Fruit fly (Drosophila melanogaster) whole organism, wandering third instar larva: ENCODE data around the gene CG1113.

Source experiments
- Abd-B ChIP-seq: fragments of >200 bp; optimal IDR thresholded peaks from 2 replicates; lab custom pipeline; 2017; ENCODE audit warnings: missing biosample characterization, missing genetic modification characterization
- CG32264 ChIP-seq: fragments of 200-800 bp; sonication (Bioruptor generic); optimal IDR thresholded peaks from 2 replicates; lab custom pipeline; 2016; ENCODE audit warnings: missing biosample characterization, missing genetic modification characterization
- CG9705 ChIP-seq: fragments of 200-800 bp; sonication (Bioruptor generic); optimal IDR thresholded peaks from 2 replicates; lab custom pipeline; 2018; ENCODE audit warnings: missing biosample characterization, mild to moderate bottlenecking, missing genetic modification characterization
- CrebA ChIP-seq: fragments of 200-800 bp; sonication (Bioruptor generic); optimal IDR thresholded peaks from 2 replicates; lab custom pipeline; 2016; ENCODE audit warnings: missing biosample characterization, mild to moderate bottlenecking, missing genetic modification characterization, borderline replicate concordance
- Dfd ChIP-seq: fragments of >200 bp; optimal IDR thresholded peaks from 2 replicates; lab custom pipeline; 2017; ENCODE audit warnings: missing biosample characterization, missing genetic modification characterization
- GATAd ChIP-seq: sonication (Bioruptor generic); optimal IDR thresholded peaks from 2 replicates; lab custom pipeline; 2016; ENCODE audit warnings: missing biosample characterization, missing genetic modification characterization
- HLH106 ChIP-seq: fragments of 200-800 bp; optimal IDR thresholded peaks from 3 replicates; lab custom pipeline; 2019; ENCODE audit warnings: missing biosample characterization, mild to moderate bottlenecking, missing genetic modification characterization, moderate library complexity
- Hnf4 ChIP-seq: fragments of 200-800 bp; sonication (Bioruptor generic); optimal IDR thresholded peaks from 2 replicates; lab custom pipeline; 2016; ENCODE audit warnings: missing biosample characterization, mild to moderate bottlenecking, missing genetic modification characterization
- Hr78 ChIP-seq: fragments of >200 bp; optimal IDR thresholded peaks from 2 replicates; lab custom pipeline; 2017; ENCODE audit warnings: missing biosample characterization, missing genetic modification characterization
- Hr83 ChIP-seq: fragments of 200-300 bp; sonication (Bioruptor generic); optimal IDR thresholded peaks from 2 replicates; lab custom pipeline; 2016; ENCODE audit warnings: missing biosample characterization, mild to moderate bottlenecking, missing genetic modification characterization, moderate library complexity; ENCODE audit not compliant: poor library complexity, severe bottlenecking
- Mio ChIP-seq: sonication (Bioruptor generic); optimal IDR thresholded peaks from 2 replicates; lab custom pipeline; 2016; ENCODE audit warnings: missing biosample characterization, missing genetic modification characterization
- Myc ChIP-seq: fragments of >200 bp; optimal IDR thresholded peaks from 2 replicates; lab custom pipeline; 2017
- OdsH ChIP-seq: fragments of 200-800 bp; sonication (Bioruptor generic); optimal IDR thresholded peaks from 2 replicates; lab custom pipeline; 2016; ENCODE audit warnings: missing biosample characterization, mild to moderate bottlenecking, missing genetic modification characterization
- Rel ChIP-seq, 2 experiments: fragments of 200-800 bp; sonication (Bioruptor generic) in 1 of 2; optimal IDR thresholded peaks; 2 replicates in 1 of 2; 3 replicates in 1 of 2; lab custom pipeline; 2016 to 2019; ENCODE audit warnings: mild to moderate bottlenecking in 2 of 2, missing biosample characterization in 2 of 2, missing genetic modification characterization in 2 of 2, moderate library complexity in 1 of 2
- Sp1 ChIP-seq: fragments of 200-800 bp; sonication (Bioruptor generic); optimal IDR thresholded peaks from 3 replicates; lab custom pipeline; 2019; ENCODE audit warnings: missing biosample characterization, mild to moderate bottlenecking, missing genetic modification characterization, moderate library complexity
- Vsx2 ChIP-seq: fragments of 200-300, 225-300 bp; sonication (Bioruptor generic); optimal IDR thresholded peaks from 2 replicates; lab custom pipeline; 2018; ENCODE audit warnings: missing biosample characterization, missing genetic modification characterization; ENCODE audit not compliant: partially characterized antibody
- br ChIP-seq: fragments of 200-800 bp; sonication (Bioruptor generic); optimal IDR thresholded peaks from 2 replicates; lab custom pipeline; 2016; ENCODE audit warnings: missing biosample characterization, missing genetic modification characterization
- dl ChIP-seq, 2 experiments: fragments of 175-275, 200-275 bp in 1 of 2; fragments of 200-275 bp in 1 of 2; sonication (Bioruptor generic); optimal IDR thresholded peaks; lab custom pipeline; 2018; ENCODE audit warnings: mild to moderate bottlenecking in 2 of 2, missing biosample characterization in 2 of 2, missing genetic modification characterization in 2 of 2, moderate library complexity in 2 of 2; ENCODE audit not compliant: partially characterized antibody in 2 of 2, insufficient read depth in 1 of 2
- dmrt93B ChIP-seq: fragments of 200-800 bp; sonication (Bioruptor generic); optimal IDR thresholded peaks from 2 replicates; lab custom pipeline; 2018; ENCODE audit warnings: missing biosample characterization, mild to moderate bottlenecking, missing genetic modification characterization
- dsf ChIP-seq: sonication (Bioruptor generic); optimal IDR thresholded peaks from 2 replicates; lab custom pipeline; 2016; ENCODE audit warnings: missing biosample characterization, missing genetic modification characterization, borderline replicate concordance
- ey ChIP-seq: fragments of 200-800 bp; sonication (Bioruptor generic); optimal IDR thresholded peaks from 2 replicates; lab custom pipeline; 2016; ENCODE audit warnings: missing biosample characterization, missing genetic modification characterization
- foxo ChIP-seq, 2 experiments: fragments of 200-800 bp; sonication (Bioruptor generic); optimal IDR thresholded peaks; 2 replicates in 1 of 2; 3 replicates in 1 of 2; lab custom pipeline; 2016 to 2017; ENCODE audit warnings: missing biosample characterization in 2 of 2, missing genetic modification characterization in 2 of 2
- fru ChIP-seq: fragments of 200-800 bp; sonication (Bioruptor generic); optimal IDR thresholded peaks from 3 replicates; lab custom pipeline; 2016; ENCODE audit warnings: missing biosample characterization, mild to moderate bottlenecking, missing genetic modification characterization
- h ChIP-seq: fragments of 200-800 bp; sonication (Bioruptor generic); optimal IDR thresholded peaks from 3 replicates; lab custom pipeline; 2016; ENCODE audit warnings: missing biosample characterization, mild to moderate bottlenecking, missing genetic modification characterization
- jim ChIP-seq: fragments of 175-275, 200-325 bp; sonication (Bioruptor generic); optimal IDR thresholded peaks from 2 replicates; lab custom pipeline; 2016; ENCODE audit warnings: missing biosample characterization, mild to moderate bottlenecking, missing genetic modification characterization
- lola ChIP-seq: fragments of >200 bp; optimal IDR thresholded peaks from 2 replicates; lab custom pipeline; 2017; ENCODE audit warnings: missing biosample characterization, missing genetic modification characterization
- pan ChIP-seq: fragments of >200 bp; optimal IDR thresholded peaks from 2 replicates; lab custom pipeline; 2017
- psq ChIP-seq: fragments of 200-800 bp; sonication (Bioruptor generic); optimal IDR thresholded peaks from 3 replicates; lab custom pipeline; 2017; ENCODE audit warnings: missing biosample characterization, mild to moderate bottlenecking, missing genetic modification characterization, moderate library complexity
- rgr ChIP-seq: fragments of 200-800 bp; sonication (Bioruptor generic); optimal IDR thresholded peaks from 3 replicates; lab custom pipeline; 2016; ENCODE audit warnings: missing biosample characterization, mild to moderate bottlenecking, missing genetic modification characterization
- sage ChIP-seq: fragments of 200-800 bp; sonication (Bioruptor generic); optimal IDR thresholded peaks from 2 replicates; lab custom pipeline; 2016; ENCODE audit warnings: missing biosample characterization, mild to moderate bottlenecking, missing genetic modification characterization
- sv ChIP-seq: fragments of 200-800 bp; sonication (Bioruptor generic); optimal IDR thresholded peaks from 3 replicates; lab custom pipeline; 2016; ENCODE audit warnings: missing biosample characterization, missing genetic modification characterization
- usp ChIP-seq: fragments of >200 bp; optimal IDR thresholded peaks from 2 replicates; lab custom pipeline; 2017; ENCODE audit warnings: missing biosample characterization, missing genetic modification characterization
- woc ChIP-seq: sonication (Bioruptor generic); optimal IDR thresholded peaks from 2 replicates; lab custom pipeline; 2016; ENCODE audit warnings: missing biosample characterization, mild to moderate bottlenecking, missing genetic modification characterization

The CG1113 gene

DNA sequence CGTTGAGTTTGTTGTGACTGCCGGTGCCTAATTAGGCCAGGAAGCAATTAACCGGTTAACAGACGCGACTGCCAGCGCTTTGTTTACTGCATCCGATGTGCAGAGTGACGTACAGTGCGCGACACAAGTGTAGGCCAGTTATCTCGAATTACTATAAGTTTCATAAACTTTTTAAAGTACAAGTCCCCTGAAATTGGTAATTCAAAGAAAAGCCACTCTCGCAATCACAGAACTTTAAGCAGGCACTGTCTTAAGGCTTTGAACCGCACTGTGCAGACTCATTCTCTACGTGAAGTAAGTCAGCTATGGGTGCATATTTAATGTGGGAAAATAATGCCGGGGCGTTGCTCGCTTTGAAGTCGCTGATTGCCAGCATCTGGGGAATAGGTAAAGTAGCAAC lies 43.5 kb upstream of the CG1113 start (continued):
- no peak for TF ChIP-seq Mio (GFP tag; lab: Kevin White, UChicago)
- TF ChIP-seq HLH106 (tag; lab: Kevin White, UChicago), result peak; percentile 65
- TF ChIP-seq Hr83 (GFP tag; lab: Kevin White, UChicago), result no peak
- TF ChIP-seq CG32264 (GFP tag; lab: Kevin White, UChicago), result peak; percentile 25

dm6 chr3R:5211401-5211800 lies 41.6 kb upstream of the CG1113 start:
- TF ChIP-seq CrebA (GFP tag; lab: Kevin White, UChicago), result no peak
- no peak for TF ChIP-seq rgr
- TF ChIP-seq fru, result no peak
- no peak for TF ChIP-seq br (GFP tag; lab: Kevin White, UChicago)
- TF ChIP-seq Dfd, result no peak
- TF ChIP-seq jim (GFP tag; lab: Kevin White, UChicago), result no peak
- TF ChIP-seq GATAd (GFP tag; lab: Kevin White, UChicago), result no peak
- TF ChIP-seq woc (GFP tag; lab: Kevin White, UChicago), result no peak
- TF ChIP-seq dsf (GFP tag; lab: Kevin White, UChicago), result no peak
- TF ChIP-seq HLH106 (tag; lab: Kevin White, UChicago), result no peak
- no peak for TF ChIP-seq pan (lab: Kevin White, UChicago)
- TF ChIP-seq Hnf4, result no peak
- TF ChIP-seq Abd-B (GFP tag; lab: Kevin White, UChicago), result no peak
- no peak for TF ChIP-seq Vsx2
- no peak for TF ChIP-seq usp
- no peak for TF ChIP-seq lola (GFP tag; lab: Kevin White, UChicago)
- no peak for TF ChIP-seq CG9705 (GFP tag; lab: Kevin White, UChicago)
- TF ChIP-seq Hr83 (GFP tag; lab: Kevin White, UChicago), result no peak

DNA sequence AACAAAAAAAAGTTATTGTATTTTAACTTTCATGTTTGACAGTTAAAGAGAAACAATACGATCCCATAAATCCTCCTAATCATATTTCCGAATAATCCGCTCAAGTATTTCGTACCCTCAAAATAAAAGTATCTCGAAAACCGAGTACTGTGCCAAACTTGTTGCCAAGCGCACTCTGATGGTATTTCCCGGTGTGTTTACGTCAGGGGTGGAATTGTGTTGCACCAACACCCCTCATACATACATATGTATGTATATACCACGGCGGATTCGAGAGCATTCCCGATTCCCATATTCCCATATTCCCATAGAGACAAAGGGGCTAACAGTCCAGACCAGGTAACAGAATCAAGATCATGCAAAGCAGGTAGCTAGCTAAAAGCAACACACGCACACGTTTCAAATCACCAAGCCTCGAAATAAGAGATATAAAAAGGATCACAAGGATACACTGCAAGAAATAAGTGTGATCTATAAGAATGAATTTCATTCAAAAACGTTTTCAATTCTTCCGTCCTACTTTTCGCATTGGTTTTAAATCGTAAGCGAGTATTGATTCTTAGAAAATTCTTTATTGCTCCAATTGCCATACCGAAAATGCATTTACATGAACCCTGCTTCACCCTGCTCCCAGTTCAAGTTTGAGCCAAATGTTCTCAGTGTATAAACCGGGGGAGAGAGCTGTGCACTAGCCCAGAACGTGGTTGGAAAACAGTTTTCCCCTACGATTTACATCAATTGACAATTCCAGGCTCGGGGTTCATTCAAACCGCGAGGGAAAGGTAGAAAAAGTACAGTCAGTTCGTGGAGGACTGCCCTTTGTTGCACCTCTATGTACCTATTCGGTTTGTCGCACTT lies 40.8 kb upstream of the CG1113 start:
- TF ChIP-seq woc (GFP tag; lab: Kevin White, UChicago) (no peak), foxo (GFP tag; optimal IDR thresholded peaks at IDR 0.05; lab: Kevin White, UChicago) (peak in 1 of 2 experiments; percentile 66), fru (peak; percentile 48), ey (peak; percentile 14), dsf (GFP tag; lab: Kevin White, UChicago) (no peak), jim (GFP tag; lab: Kevin White, UChicago) (no peak), psq (GFP tag; lab: Kevin White, UChicago) (no peak), h (GFP tag; lab: Kevin White, UChicago) (peak; percentile 34), sv (GFP tag; lab: Kevin White, UChicago) (peak; percentile 50), Vsx2 (no peak), dmrt93B (GFP tag; lab: Kevin White, UChicago) (no peak), sage (GFP tag; lab: Kevin White, UChicago) (no peak), Sp1 (GFP tag; lab: Kevin White, UChicago) (peak; percentile 16), Myc (lab: Kevin White, UChicago) (no peak), Hr78 (GFP tag; lab: Kevin White, UChicago) (no peak), Hnf4 (no peak), OdsH (GFP tag; lab: Kevin White, UChicago) (peak; percentile 19), HLH106 (tag; lab: Kevin White, UChicago) (no peak)

DNA sequence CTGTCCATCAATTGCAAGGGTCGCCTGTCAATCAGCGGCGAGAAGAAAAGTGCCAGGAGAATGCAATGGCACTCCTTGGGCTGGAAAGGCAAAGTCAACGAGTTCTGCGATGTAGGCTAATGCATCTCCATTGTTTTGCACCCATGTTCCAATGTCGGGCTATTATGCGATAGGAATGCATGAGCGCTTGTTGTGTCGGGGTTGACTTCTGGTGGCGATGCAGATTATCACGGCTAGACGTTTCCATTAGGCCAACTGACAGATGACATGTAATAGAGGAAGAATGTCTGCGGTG lies 40.2 kb upstream of the CG1113 start:
- TF ChIP-seq CG9705 (GFP tag; lab: Kevin White, UChicago) (no peak), Dfd (no peak), jim (GFP tag; lab: Kevin White, UChicago) (no peak), foxo (GFP tag; optimal IDR thresholded peaks at IDR 0.05; lab: Kevin White, UChicago) (no peak), Hnf4 (no peak), Rel (GFP tag; optimal IDR thresholded peaks at IDR 0.05; lab: Kevin White, UChicago) (no peak), Rel (tag; optimal IDR thresholded peaks at IDR 0.05; lab: Kevin White, UChicago) (no peak), GATAd (GFP tag; lab: Kevin White, UChicago) (no peak), Vsx2 (no peak), woc (GFP tag; lab: Kevin White, UChicago) (no peak), Hr83 (GFP tag; lab: Kevin White, UChicago) (no peak), br (GFP tag; lab: Kevin White, UChicago) (no peak), Hr78 (GFP tag; lab: Kevin White, UChicago) (no peak), Myc (lab: Kevin White, UChicago) (no peak), dmrt93B (GFP tag; lab: Kevin White, UChicago) (no peak), dl (GFP tag; optimal IDR thresholded peaks at IDR 0.05; lab: Kevin White, UChicago; ENCODE audit: insufficient read depth in 1 of 2, partially characterized antibody in 2 of 2) (no peak), ey (no peak)
- TF ChIP-seq, all 38 proteins: peak for 0
